Worm (Caenorhabditis elegans): ENCODE measurements around the gene rnf-5.

ce11 chrIII:4115085-4115484, 51.6 kb downstream of the rnf-5 start, which contains the start of gene unc-103:
- TF ChIP-seq ztf-4 (tag; optimal IDR thresholded peaks at IDR 0.05) (no peak), C34F6.9 (tag; optimal IDR thresholded peaks at IDR 0.05) (no peak), snpc-4 (tag; optimal IDR thresholded peaks at IDR 0.05) (no peak), mab-5 (tag; optimal IDR thresholded peaks at IDR 0.05) (no peak), unc-55 (GFP tag; optimal IDR thresholded peaks at IDR 0.05) (no peak)
